Worm (Caenorhabditis elegans): ENCODE data around the gene str-135.

DNA sequence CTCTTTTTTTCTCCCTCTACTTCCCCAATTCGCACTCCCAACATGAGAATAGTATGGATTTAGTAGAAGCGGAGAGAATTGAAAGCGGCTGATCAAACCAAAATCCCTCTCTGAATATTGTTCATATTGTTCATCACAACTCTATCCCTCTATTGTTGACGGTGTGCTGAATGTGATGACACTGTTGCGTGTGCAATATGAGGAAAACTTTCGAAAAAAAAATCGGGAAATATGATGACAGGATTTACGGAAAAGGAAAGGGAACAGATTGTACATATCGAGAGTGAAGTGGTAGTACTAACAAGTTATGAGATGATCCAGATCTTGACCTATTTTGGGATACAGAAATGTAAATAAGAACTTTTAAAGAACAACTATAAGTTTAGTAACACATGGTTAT is 15.2 kb upstream of the str-135 start, which contains the start of gene smex-1:
- TF ChIP-seq ama-1 (optimal IDR thresholded peaks at IDR 0.05) (no peak), aly-1 (tag; optimal IDR thresholded peaks at IDR 0.05) (no peak), B0310.2 (tag; optimal IDR thresholded peaks at IDR 0.05) (no peak), scrt-1 (GFP tag; IDR thresholded peaks at IDR 0.05) (no peak), ets-7 (tag; optimal IDR thresholded peaks at IDR 0.05) (no peak), hnd-1 (tag; optimal IDR thresholded peaks at IDR 0.05) (no peak), tbx-37 (GFP tag; conservative IDR thresholded peaks at IDR 0.05) (no peak), flt-1 (GFP tag; IDR thresholded peaks at IDR 0.05) (no peak)
